Fruit fly (Drosophila melanogaster) whole organism, embryonic: ENCODE data around the gene CG15011.
A peak's percentile ranks its signal among the peaks of the same experiment; 100 is the strongest.

Experiments
- Awh ChIP-seq: fragments of 200-800 bp; sonication (Bioruptor generic); IDR thresholded peaks from 2 replicates; pipeline ENCODE4, ENCODE4 v1.3.6; 2022; ENCODE audit warnings: missing biosample characterization, missing genetic modification characterization
- BEAF-32 ChIP-seq: fragments of 200-800 bp; sonication (Bioruptor generic); optimal IDR thresholded peaks from 3 replicates; lab custom pipeline; 2017; ENCODE audit warnings: missing biosample characterization, missing genetic modification characterization, mild to moderate bottlenecking, moderate library complexity, missing genetic modification reagents
- CG10267 ChIP-seq: fragments of 200-800 bp; sonication (Bioruptor generic); optimal IDR thresholded peaks from 2 replicates; lab custom pipeline; 2018; ENCODE audit warnings: missing biosample characterization, mild to moderate bottlenecking, missing genetic modification characterization, moderate library complexity
- CG12219 ChIP-seq: fragments of 200-800 bp; sonication (Bioruptor generic); optimal IDR thresholded peaks from 3 replicates; lab custom pipeline; 2018; ENCODE audit warnings: missing biosample characterization, mild to moderate bottlenecking, missing genetic modification characterization
- CG13287 ChIP-seq: fragments of 200-800 bp; sonication (Bioruptor generic); IDR thresholded peaks from 2 replicates; pipeline ENCODE4 v1.3.6; 2022; ENCODE audit warnings: missing biosample characterization, missing genetic modification characterization; ENCODE audit not compliant: partially characterized antibody
- CG14441 ChIP-seq: fragments of 200-800 bp; sonication (Bioruptor generic); IDR thresholded peaks from 2 replicates; pipeline ENCODE4 v1.3.6; 2022; ENCODE audit warnings: missing biosample characterization, missing genetic modification characterization
- CG14667 ChIP-seq: fragments of 200-800 bp; sonication (Bioruptor generic); IDR thresholded peaks from 2 replicates; pipeline ENCODE4 v1.3.6; 2022; ENCODE audit warnings: missing biosample characterization, missing genetic modification characterization
- CG15601 ChIP-seq: fragments of 200-800 bp; sonication (Bioruptor generic); optimal IDR thresholded peaks from 3 replicates; lab custom pipeline; 2019; ENCODE audit warnings: missing biosample characterization, mild to moderate bottlenecking, missing genetic modification characterization, moderate library complexity
- CG17612 ChIP-seq: fragments of 200-800 bp; sonication (Bioruptor generic); IDR thresholded peaks from 2 replicates; pipeline ENCODE4 v1.3.6; 2022; ENCODE audit warnings: missing biosample characterization, missing genetic modification characterization
- CG30403 ChIP-seq: fragments of 200-800 bp; sonication (Bioruptor generic); optimal IDR thresholded peaks from 3 replicates; lab custom pipeline; 2016; ENCODE audit warnings: missing biosample characterization, missing genetic modification characterization
- CG31224 ChIP-seq: fragments of 200-800 bp; sonication (Bioruptor generic); IDR thresholded peaks from 2 replicates; pipeline ENCODE4 v1.3.6; 2022; ENCODE audit warnings: missing biosample characterization, missing genetic modification characterization
- CG31388 ChIP-seq: fragments of 200-800 bp; sonication (Bioruptor generic); optimal IDR thresholded peaks from 2 replicates; lab custom pipeline; 2016; ENCODE audit warnings: missing biosample characterization, missing genetic modification characterization
- CG34376 ChIP-seq: fragments of 200-800 bp; sonication (Bioruptor generic); optimal IDR thresholded peaks from 2 replicates; lab custom pipeline; 2018; ENCODE audit warnings: missing biosample characterization, mild to moderate bottlenecking, missing genetic modification characterization
- CG43689 ChIP-seq: fragments of 200-800 bp; sonication (Bioruptor generic); IDR thresholded peaks from 2 replicates; pipeline ENCODE4 v1.3.6; 2022; ENCODE audit warnings: missing biosample characterization, missing genetic modification characterization
- CG5953 ChIP-seq: fragments of 200-800 bp; sonication (Bioruptor generic); IDR thresholded peaks from 2 replicates; pipeline ENCODE4 v1.3.6; 2022; ENCODE audit warnings: missing biosample characterization, missing genetic modification characterization
- CG6791 ChIP-seq: fragments of 200-800 bp; sonication (Bioruptor generic); IDR thresholded peaks from 3 replicates; pipeline ENCODE4 v1.3.6; 2022; ENCODE audit warnings: missing biosample characterization, missing genetic modification characterization; ENCODE audit not compliant: partially characterized antibody
- CG9932 ChIP-seq: fragments of 200-800 bp; sonication (Bioruptor generic); IDR thresholded peaks from 2 replicates; pipeline ENCODE4 v1.3.6; 2022; ENCODE audit warnings: missing biosample characterization, missing genetic modification characterization
- CTCF ChIP-seq: fragments of 200-800 bp; sonication (Bioruptor generic); optimal IDR thresholded peaks from 2 replicates; lab custom pipeline; 2017; ENCODE audit warnings: missing biosample characterization, mild to moderate bottlenecking, missing genetic modification characterization, moderate library complexity
- Chrac-16 ChIP-seq: fragments of 200-800 bp; sonication (Bioruptor generic); optimal IDR thresholded peaks from 3 replicates; lab custom pipeline; 2016; ENCODE audit warnings: missing biosample characterization, missing genetic modification characterization
- D ChIP-seq, 2 experiments: fragments of 200-800 bp in 1 of 2; fragments of >200 bp in 1 of 2; sonication (Bioruptor generic) in 1 of 2; optimal IDR thresholded peaks; 2 replicates in 1 of 2; 3 replicates in 1 of 2; lab custom pipeline; 2017; ENCODE audit warnings: mild to moderate bottlenecking in 1 of 2, missing biosample characterization in 1 of 2, missing genetic modification characterization in 1 of 2, missing genetic modification reagents in 1 of 2
- Dad ChIP-seq: fragments of 200-800 bp; sonication (Bioruptor generic); optimal IDR thresholded peaks from 3 replicates; lab custom pipeline; 2016; ENCODE audit warnings: missing biosample characterization, missing genetic modification characterization
- Dref ChIP-seq: fragments of 200-800 bp; sonication (Bioruptor generic); IDR thresholded peaks from 2 replicates; pipeline ENCODE4 v1.3.6; 2022; ENCODE audit warnings: missing biosample characterization, missing genetic modification characterization
- E2f1 ChIP-seq: fragments of 200-800 bp; sonication (Bioruptor generic); IDR thresholded peaks from 2 replicates; pipeline ENCODE4 v1.3.6; 2022; ENCODE audit warnings: missing biosample characterization, missing genetic modification characterization
- Hmx ChIP-seq: fragments of 200-800 bp; sonication (Bioruptor generic); optimal IDR thresholded peaks from 2 replicates; lab custom pipeline; 2016; ENCODE audit warnings: missing biosample characterization, missing genetic modification characterization
- Hr3 ChIP-seq: fragments of 200-800 bp; sonication (Bioruptor generic); optimal IDR thresholded peaks from 3 replicates; lab custom pipeline; 2016; ENCODE audit warnings: missing biosample characterization, missing genetic modification characterization
- Hr51 ChIP-seq, 2 experiments: fragments of 200-800 bp; sonication (Bioruptor generic); optimal IDR thresholded peaks; 2 replicates in 1 of 2; 3 replicates in 1 of 2; lab custom pipeline; 2016 to 2018; ENCODE audit warnings: missing biosample characterization in 2 of 2, missing genetic modification characterization in 2 of 2, mild to moderate bottlenecking in 1 of 2, moderate library complexity in 1 of 2
- Hsf ChIP-seq: fragments of 200-800 bp; sonication (Bioruptor generic); optimal IDR thresholded peaks from 3 replicates; lab custom pipeline; 2016; ENCODE audit warnings: missing biosample characterization, missing genetic modification characterization
- Lim3 ChIP-seq: fragments of 200-800 bp; sonication (Bioruptor generic); IDR thresholded peaks from 2 replicates; pipeline ENCODE4 v1.3.6; 2022; ENCODE audit warnings: missing biosample characterization, missing genetic modification characterization
- Lpt ChIP-seq: fragments of >200 bp; optimal IDR thresholded peaks from 2 replicates; lab custom pipeline; 2018; ENCODE audit warnings: missing biosample characterization, missing genetic modification characterization
- MBD-R2 ChIP-seq: fragments of 200-800 bp; sonication (Bioruptor generic); IDR thresholded peaks from 2 replicates; pipeline ENCODE4 v1.3.6; 2022; ENCODE audit warnings: missing biosample characterization, missing genetic modification characterization
- Myb ChIP-seq: fragments of 200-800 bp; sonication (Bioruptor generic); optimal IDR thresholded peaks from 2 replicates; lab custom pipeline; 2016; ENCODE audit warnings: missing biosample characterization, missing genetic modification characterization
- Side ChIP-seq: fragments of 200-800 bp; sonication (Bioruptor generic); optimal IDR thresholded peaks from 2 replicates; lab custom pipeline; 2016; ENCODE audit warnings: missing biosample characterization, missing genetic modification characterization
- Trl ChIP-seq, 3 experiments: fragments of >200 bp in 2 of 3; fragments of 200-800 bp in 1 of 3; sonication (Bioruptor generic) in 1 of 3; optimal IDR thresholded peaks; 2 replicates in 1 of 3; 3 replicates in 2 of 3; lab custom pipeline; 2016 to 2017; ENCODE audit warnings: missing biosample characterization in 1 of 3, missing genetic modification characterization in 1 of 3
- Vsx1 ChIP-seq: fragments of 200-800 bp; sonication (Bioruptor generic); optimal IDR thresholded peaks from 2 replicates; lab custom pipeline; 2017; ENCODE audit warnings: missing biosample characterization, mild to moderate bottlenecking, missing genetic modification characterization, missing genetic modification reagents
- YL-1 ChIP-seq: fragments of 200-800 bp; sonication (Bioruptor generic); optimal IDR thresholded peaks from 3 replicates; lab custom pipeline; 2017; ENCODE audit warnings: missing biosample characterization, mild to moderate bottlenecking, missing genetic modification characterization
- cg ChIP-seq: fragments of 200-800 bp; sonication (Bioruptor generic); optimal IDR thresholded peaks from 3 replicates; lab custom pipeline; 2019; ENCODE audit warnings: missing biosample characterization, mild to moderate bottlenecking, missing genetic modification characterization, moderate library complexity
- chif ChIP-seq, 2 experiments: fragments of 200-800 bp; sonication (Bioruptor generic); optimal IDR thresholded peaks; 3 replicates each; lab custom pipeline; 2016; ENCODE audit warnings: missing biosample characterization in 2 of 2, missing genetic modification characterization in 2 of 2
- chn ChIP-seq: fragments of 200-800 bp; sonication (Bioruptor generic); optimal IDR thresholded peaks from 2 replicates; lab custom pipeline; 2016; ENCODE audit warnings: missing biosample characterization, missing genetic modification characterization
- cwo ChIP-seq: fragments of 200-800 bp; sonication (Bioruptor generic); optimal IDR thresholded peaks from 3 replicates; lab custom pipeline; 2017; ENCODE audit warnings: missing biosample characterization, missing genetic modification characterization, mild to moderate bottlenecking, moderate library complexity, missing genetic modification reagents
- dan ChIP-seq: fragments of 200-800 bp; sonication (Bioruptor generic); IDR thresholded peaks from 2 replicates; pipeline ENCODE4 v1.3.6; 2022; ENCODE audit warnings: missing biosample characterization, missing genetic modification characterization
- ewg ChIP-seq: fragments of 200-800 bp; sonication (Bioruptor generic); optimal IDR thresholded peaks from 3 replicates; lab custom pipeline; 2017; ENCODE audit warnings: mild to moderate bottlenecking, missing biosample characterization, missing genetic modification reagents, missing genetic modification characterization
- gsb ChIP-seq: fragments of 200-800 bp; sonication (Bioruptor generic); IDR thresholded peaks from 2 replicates; pipeline ENCODE4 v1.3.6; 2022; ENCODE audit warnings: missing biosample characterization, missing genetic modification characterization
- gt ChIP-seq: fragments of 200-800 bp; sonication (Bioruptor generic); IDR thresholded peaks from 2 replicates; pipeline ENCODE4 v1.3.6; 2022; ENCODE audit warnings: missing biosample characterization, missing genetic modification characterization
- kni ChIP-seq: fragments of 200-800 bp; sonication (Bioruptor generic); optimal IDR thresholded peaks from 3 replicates; lab custom pipeline; 2017; ENCODE audit warnings: mild to moderate bottlenecking, missing biosample characterization, missing genetic modification reagents, missing genetic modification characterization
- luna ChIP-seq: fragments of 200-800 bp; sonication (Bioruptor generic); optimal IDR thresholded peaks from 2 replicates; lab custom pipeline; 2016; ENCODE audit warnings: missing biosample characterization, missing genetic modification characterization
- org-1 ChIP-seq: fragments of 200-800 bp; sonication (Bioruptor generic); optimal IDR thresholded peaks from 2 replicates; lab custom pipeline; 2017; ENCODE audit warnings: missing biosample characterization, missing genetic modification characterization
- peb ChIP-seq: fragments of 200-800 bp; sonication (Bioruptor generic); IDR thresholded peaks from 2 replicates; pipeline ENCODE4 v1.3.6; 2022; ENCODE audit warnings: missing biosample characterization, missing genetic modification characterization
- sima ChIP-seq: fragments of 200-800 bp; sonication (Bioruptor generic); optimal IDR thresholded peaks from 2 replicates; lab custom pipeline; 2016; ENCODE audit warnings: missing biosample characterization, missing genetic modification characterization
- slbo ChIP-seq: fragments of 200-800 bp; sonication (Bioruptor generic); IDR thresholded peaks from 2 replicates; pipeline ENCODE4 v1.3.6; 2022; ENCODE audit warnings: missing biosample characterization, missing genetic modification characterization
- wdn ChIP-seq: fragments of 200-800 bp; sonication (Bioruptor generic); IDR thresholded peaks from 2 replicates; pipeline ENCODE4 v1.3.6; 2022; ENCODE audit warnings: missing biosample characterization, missing genetic modification characterization
- z ChIP-seq: fragments of 200-800 bp; sonication (Bioruptor generic); IDR thresholded peaks from 3 replicates; pipeline ENCODE4 v1.3.6; 2022; ENCODE audit warnings: missing biosample characterization, missing genetic modification characterization
- zfh1 ChIP-seq: fragments of 200-800 bp; sonication (Bioruptor generic); IDR thresholded peaks from 3 replicates; pipeline ENCODE4 v1.3.6; 2022; ENCODE audit warnings: missing biosample characterization, missing genetic modification characterization

CG15011 gene

DNA sequence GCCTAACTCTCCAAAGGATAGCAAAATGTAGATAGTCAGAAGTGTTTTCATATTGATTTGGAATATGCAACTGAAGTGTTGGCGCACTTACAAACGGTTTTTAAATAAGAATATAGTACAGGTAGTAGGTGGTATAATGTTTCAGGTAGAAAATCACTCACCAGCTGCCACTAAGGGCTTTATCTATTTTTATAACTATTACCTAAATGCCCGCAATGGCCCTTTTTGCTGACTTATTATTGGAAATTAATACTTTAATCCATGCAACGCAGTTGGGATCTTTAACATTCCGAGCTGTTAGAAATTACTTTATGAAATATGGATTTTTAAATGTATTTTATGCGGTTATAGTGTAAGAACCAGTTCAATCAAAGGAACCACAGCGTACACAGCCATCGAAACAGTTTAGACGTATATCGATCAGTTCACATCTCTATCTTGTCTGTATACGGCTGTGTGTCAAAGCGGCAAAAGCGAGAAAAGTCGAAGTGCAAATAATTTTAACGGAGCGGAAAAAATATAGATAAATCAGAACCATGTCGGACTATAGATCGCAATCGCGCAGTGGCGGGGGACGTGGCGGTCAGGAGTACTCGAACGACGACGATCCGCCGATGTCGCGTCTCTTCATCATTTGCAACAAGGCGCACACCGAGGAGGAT lies 24.6 kb upstream of the CG15011 start, which contains the start of the genes srw and CG1316 (continued):
- TF ChIP-seq CG14441 (GFP tag; lab: Robert Waterston, UW) (no peak), CG5953 (GFP tag; lab: Robert Waterston, UW) (no peak), CTCF (GFP tag; lab: Kevin White, UChicago) (no peak), cwo (no peak), CG6791 (GFP tag; lab: Robert Waterston, UW) (peak; percentile 8; the same call in 1 of the 3 replicates), Trl (optimal IDR thresholded peaks at IDR 0.05; lab: Kevin White, UChicago) (no peak), Trl (GFP tag; optimal IDR thresholded peaks at IDR 0.05; lab: Kevin White, UChicago) (no peak), CG34376 (GFP tag; lab: Kevin White, UChicago) (peak; percentile 4), kni (GFP tag; lab: Kevin White, UChicago) (no peak), Side (GFP tag; lab: Kevin White, UChicago) (no peak), Lim3 (GFP tag; lab: Robert Waterston, UW) (no peak), z (GFP tag; lab: Robert Waterston, UW) (no peak), org-1 (GFP tag; lab: Kevin White, UChicago) (no peak), Lpt (no peak), Chrac-16 (GFP tag; lab: Kevin White, UChicago) (no peak), peb (GFP tag; lab: Robert Waterston, UW) (no peak), cg (GFP tag; lab: Kevin White, UChicago) (no peak), Hr3 (no peak), Vsx1 (GFP tag; lab: Kevin White, UChicago) (no peak), E2f1 (GFP tag; lab: Robert Waterston, UW) (no peak), YL-1 (GFP tag; lab: Kevin White, UChicago) (peak; percentile 82), sima (no peak), zfh1 (GFP tag; lab: Robert Waterston, UW) (no peak), wdn (GFP tag; lab: Robert Waterston, UW) (no peak), chif (GFP tag; optimal IDR thresholded peaks at IDR 0.05; lab: Kevin White, UChicago) (no peak), dan (GFP tag; lab: Robert Waterston, UW) (no peak), Hsf (GFP tag; lab: Kevin White, UChicago) (no peak), CG31388 (GFP tag; lab: Kevin White, UChicago) (no peak), CG12219 (GFP tag; lab: Kevin White, UChicago) (no peak), Hmx (no peak), MBD-R2 (GFP tag; lab: Robert Waterston, UW) (peak; percentile 75), slbo (GFP tag; lab: Robert Waterston, UW) (no peak), ewg (GFP tag; lab: Kevin White, UChicago) (no peak), CG9932 (GFP tag; lab: Robert Waterston, UW) (no peak), gsb (GFP tag; lab: Robert Waterston, UW) (no peak), Myb (GFP tag; lab: Kevin White, UChicago) (peak; percentile 67), gt (GFP tag; lab: Robert Waterston, UW) (no peak), CG10267 (tag; lab: Kevin White, UChicago) (peak; percentile 37), CG17612 (GFP tag; lab: Robert Waterston, UW) (no peak), Awh (GFP tag; lab: Robert Waterston, UW) (no peak), chn (GFP tag; lab: Kevin White, UChicago) (no peak)

DNA sequence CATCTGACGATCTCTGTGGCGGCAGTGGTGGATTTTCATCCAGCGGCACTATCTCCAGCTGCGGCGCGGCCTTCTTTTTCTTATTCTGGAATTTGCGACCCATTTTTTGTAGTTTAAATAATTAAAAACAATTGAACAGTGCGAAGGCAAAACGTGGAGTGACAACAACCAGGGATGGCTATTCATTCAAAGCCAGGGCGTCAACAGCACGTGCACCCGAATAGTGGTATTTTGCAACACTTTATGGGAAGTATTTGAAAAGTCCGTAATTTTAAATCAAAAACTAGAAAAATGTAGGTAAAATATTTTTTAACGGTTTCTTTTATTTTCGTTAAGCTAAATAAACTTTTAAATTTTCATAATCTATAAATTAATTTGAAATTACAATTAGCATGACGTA lies 23.7 kb upstream of the CG15011 start, which contains the start of gene CG11583:
Gene CG11583, minus strand, starts transcription at position 191 of the 400 bp plus-strand sequence.
- peak; percentile 35 for TF ChIP-seq BEAF-32 (GFP tag; lab: Kevin White, UChicago)
- TF ChIP-seq CG13287 (GFP tag; lab: Robert Waterston, UW), result peak; percentile 38; the same call in 1 of the 2 replicates
- peak; percentile 32 for TF ChIP-seq CG30403 (GFP tag; lab: Kevin White, UChicago)
- no peak for TF ChIP-seq CG43689 (GFP tag; lab: Robert Waterston, UW)
- TF ChIP-seq Dref (GFP tag; lab: Robert Waterston, UW), result peak; percentile 38; the same call in 1 of the 2 replicates
- peak; percentile 61 for TF ChIP-seq CG9932 (GFP tag; lab: Robert Waterston, UW)
- no peak for TF ChIP-seq CG31224 (GFP tag; lab: Robert Waterston, UW)
- TF ChIP-seq Dad (GFP tag; lab: Kevin White, UChicago), result peak; percentile 35
- no peak for TF ChIP-seq luna
- TF ChIP-seq Hr51 (GFP tag; optimal IDR thresholded peaks at IDR 0.05; lab: Kevin White, UChicago), result peak in 1 of 2 experiments; percentile 32
- no peak for TF ChIP-seq CG14667 (GFP tag; lab: Robert Waterston, UW)
- TF ChIP-seq D (optimal IDR thresholded peaks at IDR 0.05; lab: Kevin White, UChicago), result no peak
- TF ChIP-seq D (GFP tag; optimal IDR thresholded peaks at IDR 0.05; lab: Kevin White, UChicago), result no peak
- TF ChIP-seq CG15601, result peak; percentile 28
